Fruit fly (Drosophila melanogaster): ENCODE data around the gene CG3961.
A peak's percentile ranks its signal among the peaks of the same experiment; 100 is the strongest.

The CG3961 gene

dm6 chr3L:18898770-18899278 lies 8.5 kb upstream of the CG3961 start, which contains the start of gene RpL26 (continued):
- TF ChIP-seq tup (GFP tag; optimal IDR thresholded peaks at IDR 0.05) (peak; percentile 17), NK7.1 (GFP tag; optimal IDR thresholded peaks at IDR 0.05) (peak; percentile 62), CG6683 (GFP tag; optimal IDR thresholded peaks at IDR 0.05) (no peak), CG7786 (GFP tag; optimal IDR thresholded peaks at IDR 0.05) (peak; percentile 83), Jarid2 (GFP tag; optimal IDR thresholded peaks at IDR 0.05) (no peak), shn (GFP tag; optimal IDR thresholded peaks at IDR 0.05) (peak; percentile 91), zfh2 (GFP tag; optimal IDR thresholded peaks at IDR 0.05) (peak; percentile 85), CG2116 (GFP tag; optimal IDR thresholded peaks at IDR 0.05) (peak; percentile 84), CG18476 (GFP tag; optimal IDR thresholded peaks at IDR 0.05) (peak; percentile 64), CG10366 (GFP tag; IDR thresholded peaks at IDR 0.05) (peak; percentile 62; the same call in 1 of the 2 replicates), her (GFP tag; optimal IDR thresholded peaks at IDR 0.05) (peak; percentile 41), CG17328 (GFP tag; IDR thresholded peaks at IDR 0.05) (peak; percentile 53; the same call in 1 of the 2 replicates), CG18619 (GFP tag; optimal IDR thresholded peaks at IDR 0.05) (peak; percentile 73), peb (GFP tag; IDR thresholded peaks at IDR 0.05) (peak; percentile 54; the same call in 1 of the 2 replicates), caup (GFP tag; optimal IDR thresholded peaks at IDR 0.05; ENCODE audit: severe bottlenecking) (peak; percentile 67), zfh1 (GFP tag; IDR thresholded peaks at IDR 0.05) (no peak; the same call in 2 of the 3 replicates), Oli (tag; optimal IDR thresholded peaks at IDR 0.05) (peak; percentile 51), Scr (GFP tag; IDR thresholded peaks at IDR 0.05; ENCODE audit: partially characterized antibody) (peak; percentile 99), CG10147 (GFP tag; optimal IDR thresholded peaks at IDR 0.05) (peak; percentile 61), Sox102F (GFP tag; optimal IDR thresholded peaks at IDR 0.05) (no peak), ind (GFP tag; optimal IDR thresholded peaks at IDR 0.05) (peak; percentile 64), E2f2 (GFP tag; IDR thresholded peaks at IDR 0.05) (no peak; the same call in none of the 2 replicates), CG7987 (GFP tag; optimal IDR thresholded peaks at IDR 0.05) (peak; percentile 66), CG11696 (GFP tag; IDR thresholded peaks at IDR 0.05) (no peak), CG2120 (GFP tag; optimal IDR thresholded peaks at IDR 0.05) (peak; percentile 90), CG11560 (tag; IDR thresholded peaks at IDR 0.05) (peak; percentile 34; the same call in 1 of the 3 replicates), CG6272 (GFP tag; IDR thresholded peaks at IDR 0.05) (peak; percentile 83), org-1 (GFP tag; optimal IDR thresholded peaks at IDR 0.05) (peak; percentile 36), sisA (GFP tag; IDR thresholded peaks at IDR 0.05) (peak; percentile 75), CG18599 (GFP tag; optimal IDR thresholded peaks at IDR 0.05) (no peak), CG15073 (GFP tag; optimal IDR thresholded peaks at IDR 0.05) (peak; percentile 38), CG12391 (tag; optimal IDR thresholded peaks at IDR 0.05) (peak; percentile 83), CG1602 (GFP tag; optimal IDR thresholded peaks at IDR 0.05) (peak; percentile 78), da (GFP tag; optimal IDR thresholded peaks at IDR 0.05) (peak; percentile 80), Nf-YA (GFP tag; IDR thresholded peaks at IDR 0.05) (0 out of 2 replicates have a peak, but pooled peaks have one; percentile 12), Mrtf (GFP tag; IDR thresholded peaks at IDR 0.05) (no peak; the same call in 2 of the 3 replicates), Lim3 (GFP tag; IDR thresholded peaks at IDR 0.05) (no peak), Hr51 (GFP tag; optimal IDR thresholded peaks at IDR 0.05) (peak; percentile 74 to 78), aop (GFP tag; IDR thresholded peaks at IDR 0.05) (no peak), CG8290 (GFP tag; optimal IDR thresholded peaks at IDR 0.05) (peak; percentile 71), CG8290 (tag; optimal IDR thresholded peaks at IDR 0.05) (no peak), dimm (GFP tag; IDR thresholded peaks at IDR 0.05) (no peak), jumu (GFP tag; optimal IDR thresholded peaks at IDR 0.05) (peak; percentile 81), rib (GFP tag; IDR thresholded peaks at IDR 0.05) (no peak), fu2 (GFP tag; optimal IDR thresholded peaks at IDR 0.05) (peak; percentile 86), CG17359 (tag; optimal IDR thresholded peaks at IDR 0.05) (peak; percentile 43), CG30020 (tag; optimal IDR thresholded peaks at IDR 0.05) (peak; percentile 77), fd3F (GFP tag; optimal IDR thresholded peaks at IDR 0.05) (peak; percentile 66), ERR (GFP tag; optimal IDR thresholded peaks at IDR 0.05) (peak; percentile 26), hb (GFP tag; IDR thresholded peaks at IDR 0.05; ENCODE audit: partially characterized antibody) (peak; percentile 97)

All from whole organism, embryonic.